Worm (Caenorhabditis elegans) whole organism, L1 larva: ENCODE measurements around the gene C16D9.6.
A peak's percentile ranks its signal among the peaks of the same experiment; 100 is the strongest.

ENCODE experiments used
- C04F5.9 ChIP-seq: sonication (generic microtip); optimal IDR thresholded peaks from 2 replicates; lab custom pipeline; 2016; ENCODE audit warnings: missing genetic modification characterization, missing compliant biosample characterization
- C16A3.4 ChIP-seq: fragments of 150-350 bp; optimal IDR thresholded peaks from 2 replicates; lab custom pipeline; 2014; ENCODE audit warnings: missing biosample characterization, missing genetic modification characterization
- F16B12.6 ChIP-seq: fragments of 150-350 bp; optimal IDR thresholded peaks from 2 replicates; lab custom pipeline; 2014; ENCODE audit warnings: missing biosample characterization, missing genetic modification characterization
- ama-1 ChIP-seq: fragments of 150-350 bp; optimal IDR thresholded peaks from 2 replicates; lab custom pipeline; 2014
- blmp-1 ChIP-seq: fragments of 150-350 bp; optimal IDR thresholded peaks from 2 replicates; lab custom pipeline; 2014; ENCODE audit warnings: missing biosample characterization, missing genetic modification characterization
- ceh-63 ChIP-seq: fragments of 200-800 bp; sonication (Bioruptor generic); optimal IDR thresholded peaks from 2 replicates; lab custom pipeline; 2018; ENCODE audit warnings: mild to moderate bottlenecking, missing genetic modification characterization, missing compliant biosample characterization
- ceh-8 ChIP-seq: fragments of 200-800 bp; sonication (Bioruptor generic); optimal IDR thresholded peaks from 2 replicates; lab custom pipeline; 2018; ENCODE audit warnings: mild to moderate bottlenecking, missing genetic modification characterization, moderate library complexity, missing compliant biosample characterization
- ceh-82 ChIP-seq, 3 experiments: fragments of 150-350 bp in 1 of 3; sonication (generic microtip) in 2 of 3; optimal IDR thresholded peaks; 2 replicates each; lab custom pipeline; 2014 to 2017; ENCODE audit warnings: missing biosample characterization in 3 of 3, missing genetic modification characterization in 3 of 3
- ceh-90 ChIP-seq: sonication (generic microtip); optimal IDR thresholded peaks from 2 replicates; lab custom pipeline; 2016; ENCODE audit warnings: missing genetic modification characterization, missing compliant biosample characterization
- ces-1 ChIP-seq: fragments of 150-350 bp; optimal IDR thresholded peaks from 2 replicates; lab custom pipeline; 2014; ENCODE audit warnings: missing biosample characterization, missing genetic modification reagents, missing genetic modification characterization
- dpl-1 ChIP-seq, 3 experiments: fragments of 150-350 bp in 2 of 3; sonication (generic microtip) in 1 of 3; optimal IDR thresholded peaks; 2 replicates each; lab custom pipeline; 2014 to 2017; ENCODE audit warnings: missing biosample characterization in 3 of 3, missing genetic modification characterization in 3 of 3, missing genetic modification reagents in 3 of 3
- dsc-1 ChIP-seq: sonication (generic microtip); optimal IDR thresholded peaks from 2 replicates; lab custom pipeline; 2016; ENCODE audit warnings: mild to moderate bottlenecking, missing genetic modification characterization, missing compliant biosample characterization
- efl-1 ChIP-seq, 4 experiments: fragments of 150-350 bp; optimal IDR thresholded peaks in 3 of 4; peaks in 1 of 4; 1 replicate in 1 of 4; 2 replicates in 3 of 4; lab custom pipeline; 2014; ENCODE audit warnings: missing biosample characterization in 2 of 4, missing genetic modification characterization in 2 of 4, missing genetic modification reagents in 2 of 4
- egl-13 ChIP-seq: sonication (generic microtip); optimal IDR thresholded peaks from 2 replicates; lab custom pipeline; 2016; ENCODE audit warnings: missing genotype, missing genetic modification reagents, missing genetic modification characterization, missing compliant biosample characterization
- elt-2 ChIP-seq: sonication (generic microtip); optimal IDR thresholded peaks from 2 replicates; lab custom pipeline; 2016; ENCODE audit warnings: missing genetic modification characterization, mild to moderate bottlenecking, inconsistent platforms, missing compliant biosample characterization, missing genetic modification reagents
- ets-5 ChIP-seq: fragments of 200-800 bp; sonication (Bioruptor generic); IDR thresholded peaks from 2 replicates; pipeline ENCODE4 v1.3.6; 2022; ENCODE audit warnings: missing genetic modification characterization, missing compliant biosample characterization
- fkh-8 ChIP-seq: sonication (generic microtip); optimal IDR thresholded peaks from 2 replicates; lab custom pipeline; 2016; ENCODE audit warnings: mild to moderate bottlenecking, missing genetic modification characterization, missing compliant biosample characterization
- grh-1 ChIP-seq: fragments of 200-800 bp; sonication (Bioruptor generic); IDR thresholded peaks from 2 replicates; pipeline ENCODE4 v1.3.6; 2022; ENCODE audit warnings: missing genetic modification reagents, missing genetic modification characterization, missing compliant biosample characterization
- hlh-17 ChIP-seq: fragments of 200-800 bp; sonication (Bioruptor generic); optimal IDR thresholded peaks from 2 replicates; lab custom pipeline; 2018; ENCODE audit warnings: missing genetic modification characterization, mild to moderate bottlenecking, missing compliant biosample characterization, moderate library complexity, borderline replicate concordance
- hpl-2 ChIP-seq: fragments of 150-350 bp; optimal IDR thresholded peaks from 2 replicates; lab custom pipeline; 2014; ENCODE audit warnings: missing biosample characterization, missing genetic modification reagents, missing genetic modification characterization
- irx-1 ChIP-seq: sonication (generic microtip); optimal IDR thresholded peaks from 2 replicates; lab custom pipeline; 2016; ENCODE audit warnings: missing genetic modification characterization, missing compliant biosample characterization
- lin-13 ChIP-seq: fragments of 150-350 bp; optimal IDR thresholded peaks from 2 replicates; lab custom pipeline; 2014; ENCODE audit warnings: missing biosample characterization, missing genetic modification reagents, missing genetic modification characterization
- lsy-2 ChIP-seq, 2 experiments: fragments of 150-350 bp; optimal IDR thresholded peaks; 2 replicates each; lab custom pipeline; 2014; ENCODE audit warnings: missing biosample characterization in 2 of 2, missing genetic modification characterization in 2 of 2
- mep-1 ChIP-seq: fragments of 150-350 bp; optimal IDR thresholded peaks from 2 replicates; lab custom pipeline; 2014; ENCODE audit warnings: missing biosample characterization, missing genetic modification characterization
- nhr-19 ChIP-seq: fragments of 200-800 bp; sonication (Bioruptor generic); conservative IDR thresholded peaks from 2 replicates; pipeline ENCODE4 v1.3.6; 2022; ENCODE audit warnings: missing genetic modification characterization, missing compliant biosample characterization
- nhr-20 ChIP-seq: sonication (generic microtip); optimal IDR thresholded peaks from 2 replicates; lab custom pipeline; 2016; ENCODE audit warnings: mild to moderate bottlenecking, missing genetic modification characterization, missing compliant biosample characterization
- nhr-237 ChIP-seq: fragments of 150-350 bp; optimal IDR thresholded peaks from 2 replicates; lab custom pipeline; 2014; ENCODE audit warnings: missing biosample characterization, missing genetic modification characterization
- nhr-71 ChIP-seq: sonication (generic microtip); optimal IDR thresholded peaks from 2 replicates; lab custom pipeline; 2016; ENCODE audit warnings: mild to moderate bottlenecking, missing genetic modification characterization, moderate library complexity, missing compliant biosample characterization
- nhr-85 ChIP-seq: sonication (generic microtip); peaks from one replicate; lab custom pipeline; 2016; ENCODE audit warnings: missing genetic modification characterization, inconsistent platforms, missing compliant biosample characterization
- pqm-1 ChIP-seq: sonication (generic microtip); optimal IDR thresholded peaks from 3 replicates; lab custom pipeline; 2017; ENCODE audit warnings: missing biosample characterization, missing genetic modification characterization
- rnt-1 ChIP-seq: sonication (generic microtip); optimal IDR thresholded peaks from 2 replicates; lab custom pipeline; 2016; ENCODE audit warnings: mild to moderate bottlenecking, missing genetic modification characterization, moderate library complexity, missing compliant biosample characterization
- skn-1 ChIP-seq: fragments of 150-350 bp; optimal IDR thresholded peaks from 2 replicates; lab custom pipeline; 2014; ENCODE audit warnings: missing biosample characterization, missing genetic modification characterization
- tbx-2 ChIP-seq: sonication (generic microtip); optimal IDR thresholded peaks from 2 replicates; lab custom pipeline; 2016; ENCODE audit warnings: missing genetic modification characterization, missing compliant biosample characterization
- tlp-1 ChIP-seq: fragments of 150-350 bp; optimal IDR thresholded peaks from 2 replicates; lab custom pipeline; 2014; ENCODE audit warnings: missing biosample characterization, missing genetic modification characterization
- unc-30 ChIP-seq: sonication (generic microtip); optimal IDR thresholded peaks from 2 replicates; lab custom pipeline; 2017; ENCODE audit warnings: missing biosample characterization, missing genetic modification characterization
- zip-4 ChIP-seq: fragments of 200-800 bp; sonication (Bioruptor generic); optimal IDR thresholded peaks from 2 replicates; lab custom pipeline; 2018; ENCODE audit warnings: mild to moderate bottlenecking, missing genetic modification characterization, moderate library complexity, missing compliant biosample characterization

C16D9.6 gene

DNA sequence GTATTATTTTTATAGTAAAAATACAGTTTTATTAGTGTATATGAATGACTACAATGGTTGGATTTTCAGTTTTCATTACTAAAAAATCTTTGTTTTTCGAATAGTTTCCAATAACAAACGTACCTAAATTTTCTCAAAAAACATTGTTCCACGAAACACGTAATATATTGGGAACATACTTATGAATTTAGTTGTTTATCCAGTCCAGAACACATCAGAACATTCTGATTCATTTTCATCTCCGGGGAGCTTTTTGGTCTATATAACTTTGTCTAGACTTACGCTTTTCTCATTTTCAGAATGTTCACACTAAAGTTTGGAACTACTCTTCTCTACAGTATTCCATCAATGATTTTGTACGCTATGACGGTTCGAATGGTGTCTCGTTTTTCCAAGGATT is 41.7 kb upstream of the C16D9.6 start, which contains the start of gene srg-33:
TSS of gene srg-33 (plus strand) at position 301 of the 400 bp plus-strand sequence.
- TF ChIP-seq ama-1 (lab: Kevin White, UChicago), result no peak
- TF ChIP-seq unc-30 (tag; lab: Kevin White, UChicago), result no peak
- TF ChIP-seq rnt-1 (tag; lab: Kevin White, UChicago), result no peak
- TF ChIP-seq nhr-20 (tag; lab: Kevin White, UChicago), result no peak
- TF ChIP-seq hlh-17 (GFP tag; lab: Kevin White, UChicago), result no peak
- no peak for TF ChIP-seq lin-13 (GFP tag; lab: Kevin White, UChicago)
- no peak for TF ChIP-seq blmp-1 (tag; lab: Kevin White, UChicago)
- TF ChIP-seq egl-13, result no peak
- TF ChIP-seq ces-1 (GFP tag; lab: Kevin White, UChicago), result no peak
- no peak for TF ChIP-seq ceh-82 (tag; optimal IDR thresholded peaks at IDR 0.05; lab: Kevin White, UChicago)
- no peak for TF ChIP-seq C16A3.4 (tag; lab: Kevin White, UChicago)
- no peak for TF ChIP-seq tlp-1
- TF ChIP-seq irx-1, result no peak
- TF ChIP-seq ceh-63, result no peak
- TF ChIP-seq, all 84 proteins: peak for 0

DNA sequence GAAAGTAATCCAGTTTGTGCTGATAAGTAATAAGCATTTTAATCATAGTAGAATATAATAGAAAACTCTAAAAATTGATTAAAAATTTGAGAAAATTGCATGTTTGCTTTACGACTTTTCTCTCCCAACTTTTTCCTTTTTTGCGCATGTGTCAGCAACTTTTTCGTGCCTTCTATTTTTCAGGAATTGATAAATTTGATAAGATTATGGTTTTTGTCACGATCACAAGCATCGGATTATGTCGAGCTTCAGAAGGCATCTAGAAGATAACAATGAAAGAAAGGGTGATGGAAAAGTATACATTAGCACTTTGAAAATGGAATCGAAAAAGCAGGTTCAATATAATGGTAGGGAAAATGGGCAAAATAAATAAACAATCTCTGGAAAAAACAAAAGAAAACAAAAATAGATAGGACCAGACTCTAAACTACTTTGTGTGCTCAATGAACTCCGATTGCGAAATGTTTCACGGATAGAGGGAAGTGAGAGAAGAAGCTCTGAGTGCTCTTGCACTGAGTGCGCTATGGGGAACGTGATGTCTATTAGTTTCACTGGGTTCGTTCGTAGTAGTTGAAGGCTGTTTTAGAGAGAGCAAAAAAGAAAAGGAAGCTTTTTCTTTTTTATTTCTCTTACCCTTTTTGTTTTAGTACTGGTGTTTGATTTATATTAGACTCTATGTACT is 38.2 kb upstream of the C16D9.6 start:
- TF ChIP-seq tbx-2 (tag; lab: Kevin White, UChicago) (no peak), F16B12.6 (tag; lab: Kevin White, UChicago) (no peak), nhr-71 (tag; lab: Kevin White, UChicago) (peak; percentile 17), ets-5 (GFP tag; lab: Robert Waterston, UW) (no peak), ceh-8 (no peak), skn-1 (tag; lab: Kevin White, UChicago) (peak; percentile 44), grh-1 (no peak), ces-1 (GFP tag; lab: Kevin White, UChicago) (no peak), dpl-1 (GFP tag; optimal IDR thresholded peaks at IDR 0.05; lab: Kevin White, UChicago) (no peak), nhr-19 (0 out of 2 replicates have a peak, but pooled peaks have one; percentile 21), mep-1 (tag; lab: Kevin White, UChicago) (no peak), fkh-8 (peak; percentile 5), ceh-90 (no peak), lsy-2 (tag; optimal IDR thresholded peaks at IDR 0.05; lab: Kevin White, UChicago) (no peak), elt-2 (peak; percentile 81), blmp-1 (tag; lab: Kevin White, UChicago) (no peak), hpl-2 (GFP tag; lab: Kevin White, UChicago) (no peak), zip-4 (GFP tag; lab: Kevin White, UChicago) (peak; percentile 35)

DNA sequence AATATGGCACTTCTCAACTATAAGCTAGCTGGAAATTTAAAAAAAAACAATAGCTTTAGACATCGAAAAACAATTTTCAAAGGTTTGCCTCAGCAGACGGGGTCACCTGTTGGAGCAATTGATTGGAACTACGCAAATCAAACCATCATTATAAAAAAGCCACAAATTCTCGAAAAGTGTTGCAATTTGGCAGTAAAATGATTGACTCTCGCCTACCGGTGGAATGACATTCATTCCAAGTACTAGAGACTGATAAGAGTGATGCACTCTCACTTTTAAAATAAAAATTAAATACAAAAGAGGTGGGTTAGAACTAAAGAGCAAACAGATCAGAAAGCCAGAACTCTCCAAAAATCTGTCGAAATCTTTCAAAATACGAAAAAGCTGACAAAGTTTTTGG is 35.3 kb upstream of the C16D9.6 start:
- no peak for TF ChIP-seq lsy-2 (tag; optimal IDR thresholded peaks at IDR 0.05; lab: Kevin White, UChicago)
- TF ChIP-seq, all 84 proteins: peak for 0

DNA sequence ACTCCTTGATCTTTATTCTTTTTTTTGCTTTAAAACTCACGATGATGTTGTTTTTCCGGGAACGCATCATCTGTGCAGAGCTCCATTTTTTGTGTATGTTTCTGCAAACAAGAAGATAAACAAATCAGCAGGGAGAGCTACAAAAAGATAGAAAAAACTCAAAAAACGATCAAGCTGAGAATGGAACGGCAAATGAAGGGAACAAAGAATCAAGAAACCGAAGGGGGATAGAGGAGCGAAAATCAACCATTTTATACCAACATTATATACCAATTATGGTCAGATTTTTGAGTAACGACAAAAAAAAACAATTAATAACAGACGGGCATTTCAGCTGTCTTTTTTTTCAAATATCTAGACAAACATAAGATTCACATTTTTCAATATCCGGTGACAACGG is 34.7 kb upstream of the C16D9.6 start, which contains the start of gene slc-17.5:
TSS of gene slc-17.5 (minus strand) at position 101 of the 400 bp plus-strand sequence.
- no peak for TF ChIP-seq nhr-237
- no peak for TF ChIP-seq dsc-1 (tag; lab: Kevin White, UChicago)
- TF ChIP-seq ceh-8, result no peak
- no peak for TF ChIP-seq nhr-85 (tag; lab: Kevin White, UChicago)
- no peak for TF ChIP-seq pqm-1 (tag; lab: Kevin White, UChicago)
- TF ChIP-seq ets-5 (GFP tag; lab: Robert Waterston, UW), result no peak

DNA sequence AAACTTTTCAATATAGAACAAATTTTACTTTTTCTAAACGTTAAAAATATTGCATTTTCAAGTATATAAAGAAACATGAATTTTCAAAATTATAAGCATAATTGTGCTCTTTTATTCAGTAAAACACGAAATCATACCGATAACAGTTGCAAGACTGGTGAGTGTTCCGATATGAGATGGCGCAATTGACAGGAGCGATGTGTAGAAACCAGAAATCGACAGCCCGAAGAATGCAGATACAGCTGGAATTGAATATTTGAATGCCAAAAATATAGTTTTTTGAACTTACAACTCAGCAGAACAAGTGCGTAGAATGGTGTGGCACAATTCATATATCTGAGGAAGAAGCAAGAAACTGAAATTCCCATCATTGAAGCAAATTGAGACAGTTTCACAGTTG is 32.8 kb upstream of the C16D9.6 start:
- TF ChIP-seq efl-1 (optimal IDR thresholded peaks at IDR 0.05; lab: Kevin White, UChicago) (no peak), efl-1 (GFP tag; optimal IDR thresholded peaks at IDR 0.05 in 1 of 2; lab: Kevin White, UChicago) (peak in 1 of 2 experiments; percentile 24), C04F5.9 (tag; lab: Kevin White, UChicago) (no peak)
